Worm (Caenorhabditis elegans): ENCODE results near the gene C44B7.11.

C44B7.11 gene

DNA sequence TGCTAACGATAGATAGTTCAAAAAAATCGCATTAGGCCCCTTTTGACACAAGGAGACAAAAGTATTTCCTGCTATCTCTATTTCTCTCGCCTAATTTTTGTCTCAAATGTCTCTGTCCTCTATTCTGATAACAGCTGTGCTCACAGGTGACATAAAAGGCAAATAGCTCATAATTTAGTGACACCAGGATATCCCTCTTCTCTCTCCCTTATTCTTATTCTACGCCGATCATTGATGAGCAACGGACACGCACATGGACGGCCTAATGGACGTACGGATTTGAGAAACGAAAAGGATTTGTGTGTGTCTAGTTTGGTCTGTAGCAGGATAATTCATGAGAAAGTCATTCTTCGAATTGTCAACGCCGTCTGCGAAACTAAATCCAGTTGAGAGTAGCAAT lies 38.6 kb upstream of the C44B7.11 start:
- TF ChIP-seq ztf-11 (tag; optimal IDR thresholded peaks at IDR 0.05) = no peak
- no peak for TF ChIP-seq ama-1 (optimal IDR thresholded peaks at IDR 0.05)
- TF ChIP-seq unc-62 (GFP tag; optimal IDR thresholded peaks at IDR 0.05) = no peak

- no peak for TF ChIP-seq nhr-77 (tag; optimal IDR thresholded peaks at IDR 0.05)
- no peak for TF ChIP-seq alr-1 (tag; optimal IDR thresholded peaks at IDR 0.05)
- no peak for TF ChIP-seq aly-2 (tag; optimal IDR thresholded peaks at IDR 0.05)
- no peak for TF ChIP-seq nhr-25 (tag; optimal IDR thresholded peaks at IDR 0.05)
- TF ChIP-seq lin-39 (tag; optimal IDR thresholded peaks at IDR 0.05) = no peak
- TF ChIP-seq C34F6.9 (tag; optimal IDR thresholded peaks at IDR 0.05) = no peak
- TF ChIP-seq skn-1 (tag; optimal IDR thresholded peaks at IDR 0.05) = no peak
- no peak for TF ChIP-seq elt-1 (tag; optimal IDR thresholded peaks at IDR 0.05)
- TF ChIP-seq nhr-11 (tag; optimal IDR thresholded peaks at IDR 0.05) = no peak
- TF ChIP-seq gmeb-1 (tag; optimal IDR thresholded peaks at IDR 0.05) = no peak
Observed at ce11 chrII:6934729-6935128, 37.4 kb upstream of the C44B7.11 start.

DNA sequence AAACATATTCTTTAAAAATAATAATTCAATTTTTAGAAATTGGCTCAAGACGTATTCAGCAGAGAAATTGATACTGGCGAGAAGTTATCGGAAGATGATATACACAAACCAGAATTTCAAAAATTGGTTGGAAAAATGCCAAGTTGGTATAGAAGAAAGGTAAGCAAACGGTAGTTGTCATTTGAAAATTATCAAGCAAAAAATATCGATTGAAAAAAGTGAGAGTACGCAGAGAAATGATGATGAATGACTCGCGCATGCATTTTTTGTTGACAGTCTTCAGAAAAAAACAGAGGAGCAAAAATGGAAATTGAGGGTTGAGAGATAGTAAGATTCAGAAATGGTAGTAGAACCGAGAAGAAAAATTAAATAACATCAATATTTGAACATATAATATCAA lies 35.6 kb upstream of the C44B7.11 start:
- TF ChIP-seq zag-1 (tag; optimal IDR thresholded peaks at IDR 0.05) (no peak), ztf-11 (tag; optimal IDR thresholded peaks at IDR 0.05) (no peak), unc-62 (GFP tag; optimal IDR thresholded peaks at IDR 0.05) (no peak), sma-9 (GFP tag; optimal IDR thresholded peaks at IDR 0.05) (no peak), sma-9 (tag; optimal IDR thresholded peaks at IDR 0.05) (no peak), sma-3 (GFP tag; optimal IDR thresholded peaks at IDR 0.05) (no peak), aly-2 (tag; optimal IDR thresholded peaks at IDR 0.05) (no peak), nhr-12 (tag; optimal IDR thresholded peaks at IDR 0.05) (no peak), lin-11 (tag; optimal IDR thresholded peaks at IDR 0.05) (no peak), elt-3 (tag; optimal IDR thresholded peaks at IDR 0.05) (no peak), nhr-21 (tag; optimal IDR thresholded peaks at IDR 0.05) (no peak), snpc-4 (tag; optimal IDR thresholded peaks at IDR 0.05) (no peak), skn-1 (tag; optimal IDR thresholded peaks at IDR 0.05) (no peak), R02D3.7 (tag; optimal IDR thresholded peaks at IDR 0.05) (no peak), nhr-23 (tag; optimal IDR thresholded peaks at IDR 0.05) (no peak), ceh-82 (tag; optimal IDR thresholded peaks at IDR 0.05) (no peak), dmd-4 (tag; optimal IDR thresholded peaks at IDR 0.05) (no peak), elt-1 (tag; optimal IDR thresholded peaks at IDR 0.05) (no peak), nhr-10 (tag; optimal IDR thresholded peaks at IDR 0.05) (no peak)

- TF ChIP-seq lin-39 (tag; optimal IDR thresholded peaks at IDR 0.05) (no peak), C34F6.9 (tag; optimal IDR thresholded peaks at IDR 0.05) (peak; percentile 45), unc-55 (GFP tag; optimal IDR thresholded peaks at IDR 0.05) (peak; percentile 58)
Observed at ce11 chrII:6930072-6930471, 32.7 kb upstream of the C44B7.11 start.

DNA sequence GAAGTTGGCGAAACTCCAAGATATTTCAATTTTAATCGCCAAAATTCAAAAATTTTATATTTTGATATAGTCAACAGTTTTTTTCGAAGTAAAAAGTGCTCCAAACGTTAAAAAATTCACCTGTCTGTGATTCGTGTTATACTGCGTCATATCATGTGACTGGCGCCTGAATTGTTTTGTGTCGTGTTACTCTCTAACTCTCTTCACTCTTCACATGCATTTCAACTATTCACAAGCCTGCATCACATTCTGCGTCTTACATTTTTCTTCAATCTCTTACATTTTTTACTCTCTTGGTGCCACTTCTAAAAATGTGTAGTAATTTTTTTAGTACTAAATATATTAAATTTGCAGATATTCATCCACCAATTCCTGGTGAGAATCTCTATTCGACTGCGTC lies 31.1 kb upstream of the C44B7.11 start, which contains the start of gene flcn-1:
flcn-1 (plus strand) TSS at position 348 of the 400 bp plus-strand sequence.
- TF ChIP-seq blmp-1 (tag; optimal IDR thresholded peaks at IDR 0.05; ENCODE audit: insufficient read depth) (no peak), unc-39 (tag; optimal IDR thresholded peaks at IDR 0.05) (no peak), unc-55 (GFP tag; optimal IDR thresholded peaks at IDR 0.05) (peak; percentile 45), F13H6.1 (tag; optimal IDR thresholded peaks at IDR 0.05) (peak; percentile 59), crh-2 (tag; optimal IDR thresholded peaks at IDR 0.05) (peak; percentile 59), lsy-2 (tag; optimal IDR thresholded peaks at IDR 0.05) (peak in 1 of 2 experiments; percentile 66), nhr-25 (tag; optimal IDR thresholded peaks at IDR 0.05) (peak; percentile 38), nhr-77 (tag; optimal IDR thresholded peaks at IDR 0.05) (no peak), skn-1 (tag; optimal IDR thresholded peaks at IDR 0.05) (peak; percentile 28), C34F6.9 (tag; optimal IDR thresholded peaks at IDR 0.05) (peak; percentile 80), zag-1 (tag; optimal IDR thresholded peaks at IDR 0.05) (no peak), nhr-11 (tag; optimal IDR thresholded peaks at IDR 0.05) (no peak), snpc-4 (tag; optimal IDR thresholded peaks at IDR 0.05) (peak; percentile 2), fos-1 (tag; optimal IDR thresholded peaks at IDR 0.05) (peak; percentile 11), nhr-6 (tag; optimal IDR thresholded peaks at IDR 0.05) (peak; percentile 66), egl-27 (tag; optimal IDR thresholded peaks at IDR 0.05) (no peak), sma-3 (GFP tag; optimal IDR thresholded peaks at IDR 0.05) (no peak), sma-9 (GFP tag; optimal IDR thresholded peaks at IDR 0.05) (peak; percentile 77), sma-9 (tag; optimal IDR thresholded peaks at IDR 0.05) (no peak), unc-62 (GFP tag; optimal IDR thresholded peaks at IDR 0.05) (no peak), nhr-129 (tag; optimal IDR thresholded peaks at IDR 0.05) (peak; percentile 63), peb-1 (tag; optimal IDR thresholded peaks at IDR 0.05) (no peak)
